Fruit fly (Drosophila melanogaster) whole organism, embryonic: ENCODE results near the gene Mgat4a.
A peak's percentile ranks its signal among the peaks of the same experiment; 100 is the strongest.

Source experiments
- CG10321 ChIP-seq: fragments of 200-800 bp; sonication (Bioruptor generic); IDR thresholded peaks from 2 replicates; pipeline ENCODE4 v1.3.6; 2022; ENCODE audit warnings: missing biosample characterization, missing genetic modification characterization
- CG11093 ChIP-seq: fragments of 200-800 bp; sonication (Bioruptor generic); IDR thresholded peaks from 3 replicates; pipeline ENCODE4 v1.3.6; 2022; ENCODE audit warnings: missing biosample characterization, missing genetic modification characterization
- CG11723 ChIP-seq: fragments of 200-800 bp; sonication (Bioruptor generic); optimal IDR thresholded peaks from 2 replicates; lab custom pipeline; 2017; ENCODE audit warnings: missing biosample characterization, mild to moderate bottlenecking, missing genetic modification characterization
- CG12071 ChIP-seq: fragments of 200-800 bp; sonication (Bioruptor generic); optimal IDR thresholded peaks from 3 replicates; lab custom pipeline; 2018; ENCODE audit warnings: missing biosample characterization, mild to moderate bottlenecking, missing genetic modification characterization
- CG13296 ChIP-seq: fragments of 200-800 bp; sonication (Bioruptor generic); optimal IDR thresholded peaks from 3 replicates; lab custom pipeline; 2018; ENCODE audit warnings: missing biosample characterization, mild to moderate bottlenecking, missing genetic modification characterization
- CG14710 ChIP-seq: fragments of 200-800 bp; sonication (Bioruptor generic); optimal IDR thresholded peaks from 3 replicates; lab custom pipeline; 2019; ENCODE audit warnings: missing biosample characterization, mild to moderate bottlenecking, missing genetic modification characterization, moderate library complexity
- CG17328 ChIP-seq: fragments of 200-800 bp; sonication (Bioruptor generic); IDR thresholded peaks from 2 replicates; pipeline ENCODE4 v1.3.6; 2022; ENCODE audit warnings: missing biosample characterization, missing genetic modification characterization
- CG17361 ChIP-seq: fragments of 200-800 bp; sonication (Bioruptor generic); IDR thresholded peaks from 3 replicates; pipeline ENCODE4 v1.3.6; 2022; ENCODE audit warnings: missing biosample characterization, missing genetic modification characterization
- CG17385 ChIP-seq: fragments of 200-800 bp; sonication (Bioruptor generic); optimal IDR thresholded peaks from 3 replicates; lab custom pipeline; 2018; ENCODE audit warnings: missing biosample characterization, mild to moderate bottlenecking, missing genetic modification characterization
- CG17829 ChIP-seq: fragments of 200-800 bp; optimal IDR thresholded peaks from 2 replicates; lab custom pipeline; 2019; ENCODE audit warnings: missing biosample characterization, mild to moderate bottlenecking, missing genetic modification characterization, moderate library complexity
- CG18262 ChIP-seq: fragments of 200-800 bp; optimal IDR thresholded peaks from 3 replicates; lab custom pipeline; 2019; ENCODE audit warnings: missing biosample characterization, mild to moderate bottlenecking, missing genetic modification characterization, moderate library complexity
- CG2199 ChIP-seq: fragments of 200-800 bp; sonication (Bioruptor generic); IDR thresholded peaks from 3 replicates; pipeline ENCODE4 v1.3.6; 2022; ENCODE audit warnings: missing biosample characterization, missing genetic modification characterization
- CG2678 ChIP-seq: fragments of 200-800 bp; sonication (Bioruptor generic); optimal IDR thresholded peaks from 3 replicates; lab custom pipeline; 2019; ENCODE audit warnings: missing biosample characterization, mild to moderate bottlenecking, missing genetic modification characterization, moderate library complexity
- CG2712 ChIP-seq: fragments of 200-800 bp; optimal IDR thresholded peaks from 3 replicates; lab custom pipeline; 2019; ENCODE audit warnings: missing biosample characterization, mild to moderate bottlenecking, missing genetic modification characterization, moderate library complexity
- CG31441 ChIP-seq: fragments of 200-800 bp; sonication (Bioruptor generic); IDR thresholded peaks from 2 replicates; pipeline ENCODE4 v1.3.6; 2022; ENCODE audit warnings: missing biosample characterization, missing genetic modification characterization
- CG34376 ChIP-seq: fragments of 200-800 bp; sonication (Bioruptor generic); optimal IDR thresholded peaks from 2 replicates; lab custom pipeline; 2018; ENCODE audit warnings: missing biosample characterization, mild to moderate bottlenecking, missing genetic modification characterization
- CG43689 ChIP-seq: fragments of 200-800 bp; sonication (Bioruptor generic); IDR thresholded peaks from 2 replicates; pipeline ENCODE4 v1.3.6; 2022; ENCODE audit warnings: missing biosample characterization, missing genetic modification characterization
- CG4404 ChIP-seq: fragments of 200-800 bp; sonication (Bioruptor generic); IDR thresholded peaks from 2 replicates; pipeline ENCODE4 v1.3.6; 2022; ENCODE audit warnings: missing biosample characterization, missing genetic modification characterization
- CG4730 ChIP-seq: fragments of 200-800 bp; sonication (Bioruptor generic); IDR thresholded peaks from 2 replicates; pipeline ENCODE4 v1.3.6; 2022; ENCODE audit warnings: missing biosample characterization, missing genetic modification characterization
- CrebB ChIP-seq: fragments of 200-800 bp; sonication (Bioruptor generic); optimal IDR thresholded peaks from 3 replicates; lab custom pipeline; 2018; ENCODE audit warnings: missing biosample characterization, mild to moderate bottlenecking, missing genetic modification characterization
- Doc3 ChIP-seq: fragments of 200-800 bp; sonication (Bioruptor generic); IDR thresholded peaks from 3 replicates; pipeline ENCODE4 v1.3.6; 2022; ENCODE audit warnings: missing biosample characterization, missing genetic modification characterization; ENCODE audit not compliant: partially characterized antibody
- Fer2 ChIP-seq: fragments of 200-800 bp; sonication (Bioruptor generic); optimal IDR thresholded peaks from 2 replicates; lab custom pipeline; 2018; ENCODE audit warnings: missing biosample characterization, mild to moderate bottlenecking, missing genetic modification characterization, moderate library complexity
- GATAe ChIP-seq: fragments of 200-800 bp; sonication (Bioruptor generic); conservative IDR thresholded peaks from 2 replicates; pipeline ENCODE4 v1.3.6; 2022; ENCODE audit warnings: missing biosample characterization, missing genetic modification characterization
- HLH3B ChIP-seq: fragments of 200-800 bp; sonication (Bioruptor generic); IDR thresholded peaks from 2 replicates; pipeline ENCODE4 v1.3.6; 2022; ENCODE audit warnings: missing biosample characterization, missing genetic modification characterization
- Hey ChIP-seq: fragments of 200-800 bp; sonication (Bioruptor generic); optimal IDR thresholded peaks from 3 replicates; lab custom pipeline; 2018; ENCODE audit warnings: missing biosample characterization, mild to moderate bottlenecking, missing genetic modification characterization
- HmgZ ChIP-seq: fragments of 200-800 bp; sonication (Bioruptor generic); optimal IDR thresholded peaks from 2 replicates; lab custom pipeline; 2018; ENCODE audit warnings: missing biosample characterization, mild to moderate bottlenecking, missing genetic modification characterization
- Hsf ChIP-seq: fragments of 200-800 bp; sonication (Bioruptor generic); optimal IDR thresholded peaks from 3 replicates; lab custom pipeline; 2016; ENCODE audit warnings: missing biosample characterization, missing genetic modification characterization
- MESR4 ChIP-seq: fragments of 200-800 bp; sonication (Bioruptor generic); optimal IDR thresholded peaks from 2 replicates; lab custom pipeline; 2018; ENCODE audit warnings: missing biosample characterization, mild to moderate bottlenecking, missing genetic modification characterization, moderate library complexity
- Max ChIP-seq: fragments of 200-800 bp; sonication (Bioruptor generic); optimal IDR thresholded peaks from 2 replicates; lab custom pipeline; 2016; ENCODE audit warnings: missing biosample characterization, mild to moderate bottlenecking, missing genetic modification characterization
- NfI ChIP-seq: fragments of 200-800 bp; sonication (Bioruptor generic); optimal IDR thresholded peaks from 3 replicates; lab custom pipeline; 2018; ENCODE audit warnings: missing biosample characterization, mild to moderate bottlenecking, missing genetic modification characterization, moderate library complexity
- Pdp1 ChIP-seq, 2 experiments: fragments of 200-800 bp; sonication (Bioruptor generic); optimal IDR thresholded peaks; 3 replicates each; lab custom pipeline; 2016; ENCODE audit warnings: missing biosample characterization in 2 of 2, missing genetic modification characterization in 2 of 2, mild to moderate bottlenecking in 1 of 2, moderate library complexity in 1 of 2
- Sox102F ChIP-seq: fragments of 200-800 bp; sonication (Bioruptor generic); optimal IDR thresholded peaks from 2 replicates; lab custom pipeline; 2018; ENCODE audit warnings: missing biosample characterization, mild to moderate bottlenecking, missing genetic modification characterization, moderate library complexity
- Xrp1 ChIP-seq: fragments of 200-800 bp; sonication (Bioruptor generic); IDR thresholded peaks from 2 replicates; pipeline ENCODE4 v1.3.6; 2022; ENCODE audit warnings: missing biosample characterization, missing genetic modification characterization
- ara ChIP-seq: fragments of 200-800 bp; sonication (Bioruptor generic); IDR thresholded peaks from 2 replicates; pipeline ENCODE4 v1.3.6; 2022; ENCODE audit warnings: missing biosample characterization, missing genetic modification characterization
- bowl ChIP-seq: fragments of 200-800 bp; sonication (Bioruptor generic); IDR thresholded peaks from 2 replicates; pipeline ENCODE4 v1.3.6; 2022; ENCODE audit warnings: missing biosample characterization, missing genetic modification characterization
- dmrt99B ChIP-seq: fragments of 200-800 bp; sonication (Bioruptor generic); optimal IDR thresholded peaks from 2 replicates; lab custom pipeline; 2018; ENCODE audit warnings: missing biosample characterization, mild to moderate bottlenecking, missing genetic modification characterization, moderate library complexity
- ems ChIP-seq: fragments of 200-800 bp; sonication (Bioruptor generic); optimal IDR thresholded peaks from 3 replicates; lab custom pipeline; 2016; ENCODE audit warnings: missing biosample characterization, missing genetic modification characterization
- exex ChIP-seq: fragments of 200-800 bp; sonication (Bioruptor generic); optimal IDR thresholded peaks from 4 replicates; lab custom pipeline; 2018; ENCODE audit warnings: missing biosample characterization, mild to moderate bottlenecking, missing genetic modification characterization, moderate library complexity
- gem ChIP-seq: fragments of 200-800 bp; sonication (Bioruptor generic); optimal IDR thresholded peaks from 2 replicates; lab custom pipeline; 2019; ENCODE audit warnings: missing biosample characterization, mild to moderate bottlenecking, missing genetic modification characterization, moderate library complexity
- grn ChIP-seq: fragments of 200-800 bp; sonication (Bioruptor generic); optimal IDR thresholded peaks from 3 replicates; lab custom pipeline; 2017; ENCODE audit warnings: missing biosample characterization, missing genetic modification characterization
- h ChIP-seq: fragments of >200 bp; optimal IDR thresholded peaks from 2 replicates; lab custom pipeline; 2017
- mirr ChIP-seq: fragments of 200-800 bp; sonication (Bioruptor generic); optimal IDR thresholded peaks from 3 replicates; lab custom pipeline; 2018; ENCODE audit warnings: missing biosample characterization, mild to moderate bottlenecking, missing genetic modification characterization
- sd ChIP-seq: fragments of 200-800 bp; sonication (Bioruptor generic); optimal IDR thresholded peaks from 3 replicates; lab custom pipeline; 2018; ENCODE audit warnings: missing biosample characterization, mild to moderate bottlenecking, missing genetic modification characterization, moderate library complexity
- sens ChIP-seq: fragments of 200-800 bp; sonication (Bioruptor generic); peaks from one replicate; lab custom pipeline; 2016; ENCODE audit warnings: missing biosample characterization, missing genetic modification characterization
- sqz ChIP-seq: fragments of 200-800 bp; sonication (Bioruptor generic); optimal IDR thresholded peaks from 3 replicates; lab custom pipeline; 2018; ENCODE audit warnings: missing biosample characterization, mild to moderate bottlenecking, missing genetic modification characterization
- stwl ChIP-seq: fragments of 200-800 bp; sonication (Bioruptor generic); optimal IDR thresholded peaks from 3 replicates; lab custom pipeline; 2018; ENCODE audit warnings: missing biosample characterization, mild to moderate bottlenecking, missing genetic modification characterization, moderate library complexity
- sug ChIP-seq: fragments of 200-800 bp; optimal IDR thresholded peaks from 2 replicates; lab custom pipeline; 2019; ENCODE audit warnings: missing biosample characterization, mild to moderate bottlenecking, missing genetic modification characterization, moderate library complexity
- tap ChIP-seq: fragments of 200-800 bp; optimal IDR thresholded peaks from 3 replicates; lab custom pipeline; 2019; ENCODE audit warnings: missing biosample characterization, mild to moderate bottlenecking, missing genetic modification characterization, moderate library complexity
- wor ChIP-seq: fragments of 200-800 bp; sonication (Bioruptor generic); IDR thresholded peaks from 2 replicates; pipeline ENCODE4 v1.3.6; 2022; ENCODE audit warnings: missing biosample characterization, missing genetic modification characterization

Gene Mgat4a

DNA sequence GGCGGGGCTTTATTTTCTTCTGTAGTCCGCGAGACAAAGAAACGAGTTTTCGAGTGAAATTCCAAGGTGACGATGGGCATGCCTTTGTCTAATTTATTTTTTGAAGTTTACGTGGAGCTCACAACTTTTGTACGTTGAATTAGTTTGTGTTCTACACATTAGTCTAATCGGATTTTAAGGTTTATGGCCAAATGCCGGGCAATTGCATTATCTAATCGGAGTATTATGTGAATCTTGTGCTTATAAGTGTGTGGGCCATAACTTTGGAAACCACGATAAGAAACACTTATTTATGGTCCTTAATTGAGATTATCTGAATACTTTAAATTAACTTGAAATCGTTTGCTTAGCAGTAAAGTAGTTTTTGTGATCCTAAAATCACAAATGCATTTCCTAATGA is 49.0 kb upstream of the Mgat4a start:
- TF ChIP-seq sd (tag; lab: Kevin White, UChicago) = peak; percentile 80
- TF ChIP-seq grn (GFP tag; lab: Kevin White, UChicago) = peak; percentile 44
- peak; percentile 53 for TF ChIP-seq Hey (tag; lab: Kevin White, UChicago)
- peak; percentile 89 for TF ChIP-seq exex (tag; lab: Kevin White, UChicago)
- TF ChIP-seq CG34376 (GFP tag; lab: Kevin White, UChicago) = peak; percentile 29
- peak; percentile 43 for TF ChIP-seq mirr (GFP tag; lab: Kevin White, UChicago)
- TF ChIP-seq GATAe = 0 out of 2 replicates have a peak, but pooled peaks have one; percentile 14
- TF ChIP-seq Pdp1 (GFP tag; optimal IDR thresholded peaks at IDR 0.05; lab: Kevin White, UChicago) = peak in 1 of 2 experiments; percentile 39
- no peak for TF ChIP-seq dmrt99B (tag; lab: Kevin White, UChicago)
- peak; percentile 20 for TF ChIP-seq sug
- TF ChIP-seq Max (GFP tag; lab: Kevin White, UChicago) = no peak
- no peak for TF ChIP-seq Fer2 (tag; lab: Kevin White, UChicago)
- TF ChIP-seq CG12071 = peak; percentile 3
- TF ChIP-seq CG13296 (GFP tag; lab: Kevin White, UChicago) = peak; percentile 16
- no peak for TF ChIP-seq bowl
- TF ChIP-seq CG2678 = peak; percentile 7
- peak; percentile 0 for TF ChIP-seq sens

DNA sequence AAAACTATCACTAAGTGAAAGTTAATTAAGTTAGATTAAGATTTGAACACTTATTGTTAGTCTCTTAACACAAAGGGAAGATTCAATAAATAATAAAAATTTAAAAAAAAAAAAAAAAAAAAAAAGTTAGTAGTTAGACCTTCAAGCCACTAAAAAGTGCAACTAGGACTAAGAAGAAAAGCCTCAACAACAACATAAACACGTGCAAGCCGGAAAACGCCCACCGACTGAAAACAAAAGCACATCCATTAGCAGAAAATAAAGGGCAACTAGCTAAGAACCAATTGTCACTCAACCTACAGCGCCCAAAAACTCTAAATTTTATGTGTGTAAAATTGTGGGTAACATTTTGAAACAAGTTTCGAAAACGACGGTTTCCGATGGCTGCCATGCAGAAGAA is 33.4 kb upstream of the Mgat4a start, which contains the start of gene CG13473:
CG13473 (plus strand) TSS at position 301 of the 400 bp plus-strand sequence.
- TF ChIP-seq h (lab: Kevin White, UChicago) (no peak), CG2199 (GFP tag; lab: Robert Waterston, UW) (no peak), CrebB (tag; lab: Kevin White, UChicago) (no peak), HmgZ (tag; lab: Kevin White, UChicago) (no peak), MESR4 (GFP tag; lab: Kevin White, UChicago) (no peak), CG17385 (no peak), stwl (no peak), NfI (no peak), CG43689 (GFP tag; lab: Robert Waterston, UW) (no peak), Hsf (GFP tag; lab: Kevin White, UChicago) (no peak), CG4404 (no peak), Doc3 (no peak), tap (tag; lab: Kevin White, UChicago) (no peak), CG10321 (GFP tag; lab: Robert Waterston, UW) (no peak), wor (GFP tag; lab: Robert Waterston, UW) (no peak), sqz (no peak)

DNA sequence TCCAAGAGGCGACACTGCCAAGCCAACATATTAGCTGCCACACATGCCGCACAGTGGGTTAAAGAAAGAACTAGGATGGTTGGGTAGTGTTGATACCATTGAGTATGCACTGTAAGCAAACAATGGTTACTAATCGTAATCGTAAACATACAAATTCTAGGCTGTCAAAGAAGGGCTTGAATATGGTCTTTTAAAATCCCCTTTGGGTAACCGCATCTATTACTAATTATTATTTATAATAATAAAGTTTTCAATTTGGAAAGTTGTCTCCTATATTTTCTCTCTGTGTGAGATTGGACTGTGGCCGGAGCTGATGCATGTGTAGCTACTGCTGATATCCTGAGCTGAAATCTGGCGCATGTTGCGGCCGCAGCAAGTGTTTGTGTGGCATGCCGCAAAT is 30.0 kb upstream of the Mgat4a start:
- TF ChIP-seq CG17361 (GFP tag; lab: Robert Waterston, UW) = 0 out of 3 replicates have a peak, but pooled peaks have one; percentile 31
- TF ChIP-seq CG11093 (GFP tag; lab: Robert Waterston, UW) = 0 out of 3 replicates have a peak, but pooled peaks have one; percentile 22
- TF ChIP-seq CG4404 = peak; percentile 43; the same call in 1 of the 2 replicates
- TF ChIP-seq CG2712 (tag; lab: Kevin White, UChicago) = peak; percentile 52
- no peak for TF ChIP-seq HLH3B (GFP tag; lab: Robert Waterston, UW)
- peak; percentile 36 for TF ChIP-seq CG18262 (tag; lab: Kevin White, UChicago)
- no peak for TF ChIP-seq CG11723 (GFP tag; lab: Kevin White, UChicago)
- peak; percentile 1 for TF ChIP-seq Sox102F (GFP tag; lab: Kevin White, UChicago)
- 0 out of 2 replicates have a peak, but pooled peaks have one; percentile 32 for TF ChIP-seq ara (GFP tag; lab: Robert Waterston, UW)
- 0 out of 2 replicates have a peak, but pooled peaks have one; percentile 29 for TF ChIP-seq Xrp1 (GFP tag; lab: Robert Waterston, UW)
- TF ChIP-seq CG17829 (tag; lab: Kevin White, UChicago) = peak; percentile 23
- no peak for TF ChIP-seq CG14710
- no peak for TF ChIP-seq ems (GFP tag; lab: Kevin White, UChicago)
- TF ChIP-seq CG4730 (GFP tag; lab: Robert Waterston, UW) = no peak
- TF ChIP-seq CG17328 (GFP tag; lab: Robert Waterston, UW) = 0 out of 2 replicates have a peak, but pooled peaks have one; percentile 9
- TF ChIP-seq gem (tag; lab: Kevin White, UChicago) = peak; percentile 40
- 0 out of 2 replicates have a peak, but pooled peaks have one; percentile 15 for TF ChIP-seq CG31441
